Worm (Caenorhabditis elegans) whole organism, young adult: ENCODE measurements around the gene T10F2.2.

ENCODE experiments used
- B0336.3 ChIP-seq: fragments of 200-800 bp; sonication (Bioruptor generic); IDR thresholded peaks from 2 replicates; pipeline ENCODE4 v1.3.6; 2022; ENCODE audit warnings: missing genetic modification characterization, missing compliant biosample characterization
- ama-1 ChIP-seq, 3 experiments: fragments of 150-350 bp in 1 of 3; sonication (generic microtip) in 2 of 3; optimal IDR thresholded peaks; 2 replicates each; lab custom pipeline; 2014 to 2018; ENCODE audit warnings: missing biosample characterization in 2 of 3, missing genetic modification characterization in 2 of 3, missing genetic modification reagents in 2 of 3
- efl-1 ChIP-seq: fragments of 150-350 bp; optimal IDR thresholded peaks from 2 replicates; lab custom pipeline; 2014; ENCODE audit warnings: missing biosample characterization, missing genetic modification reagents, missing genetic modification characterization
- egl-44 ChIP-seq: fragments of 200-800 bp; sonication (Bioruptor generic); IDR thresholded peaks from 2 replicates; pipeline ENCODE4 v1.3.6; 2022; ENCODE audit warnings: missing genetic modification reagents, missing genetic modification characterization, missing compliant biosample characterization
- ets-4 ChIP-seq: fragments of 200-800 bp; sonication (Bioruptor generic); optimal IDR thresholded peaks from 2 replicates; lab custom pipeline; 2018; ENCODE audit warnings: mild to moderate bottlenecking, missing genetic modification characterization, missing compliant biosample characterization
- rcor-1 ChIP-seq: fragments of 200-800 bp; sonication (Bioruptor generic); IDR thresholded peaks from 2 replicates; pipeline ENCODE4 v1.3.6; 2022; ENCODE audit warnings: missing genetic modification reagents, missing genetic modification characterization, missing compliant biosample characterization
- rec-8 ChIP-seq, 2 experiments: sonication (generic microtip); optimal IDR thresholded peaks; 2 replicates each; lab custom pipeline; 2016; ENCODE audit warnings: mild to moderate bottlenecking in 2 of 2, missing genetic modification characterization in 2 of 2, missing genetic modification reagents in 2 of 2, missing genotype in 2 of 2, missing biosample characterization in 1 of 2, missing compliant biosample characterization in 1 of 2, moderate library complexity in 1 of 2
- somi-1 ChIP-seq: fragments of 200-800 bp; sonication (Bioruptor generic); optimal IDR thresholded peaks from 2 replicates; lab custom pipeline; 2018; ENCODE audit warnings: mild to moderate bottlenecking, missing genetic modification characterization, missing compliant biosample characterization
- tlf-1 ChIP-seq: fragments of 200-800 bp; sonication (Bioruptor generic); optimal IDR thresholded peaks from 2 replicates; lab custom pipeline; 2018; ENCODE audit warnings: mild to moderate bottlenecking, missing genetic modification characterization, missing compliant biosample characterization
- ztf-26 ChIP-seq: sonication (generic microtip); optimal IDR thresholded peaks from 2 replicates; lab custom pipeline; 2017; ENCODE audit warnings: missing genetic modification characterization, missing compliant biosample characterization

DNA sequence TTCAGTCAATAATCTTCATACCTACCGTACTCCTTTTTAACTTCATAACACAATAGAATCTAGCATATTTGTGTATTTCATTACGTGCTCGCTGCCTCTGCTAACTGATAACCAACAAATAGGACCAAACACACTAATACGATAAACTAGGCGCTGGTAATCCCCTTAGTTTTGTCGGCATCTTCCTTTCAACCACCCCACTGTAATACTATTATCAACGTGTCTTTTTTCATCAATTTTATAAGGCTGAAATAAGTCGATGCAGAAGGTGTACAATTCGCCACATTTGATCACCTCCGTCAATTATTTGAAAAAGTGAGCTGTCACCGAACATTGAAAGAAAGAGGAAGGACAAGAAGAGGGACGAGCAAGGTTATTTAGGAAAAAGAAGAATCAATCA is 17.7 kb downstream of the T10F2.2 start:
- TF ChIP-seq tlf-1 (GFP tag; lab: Kevin White, UChicago) (no peak), ets-4 (GFP tag; lab: Kevin White, UChicago) (no peak), ama-1 (optimal IDR thresholded peaks at IDR 0.05; lab: Kevin White, UChicago) (no peak), ama-1 (GFP tag; optimal IDR thresholded peaks at IDR 0.05; lab: Kevin White, UChicago) (no peak), rcor-1 (GFP tag; lab: Robert Waterston, UW) (no peak), efl-1 (GFP tag; lab: Kevin White, UChicago) (no peak), B0336.3 (GFP tag; lab: Robert Waterston, UW) (no peak), somi-1 (GFP tag; lab: Kevin White, UChicago) (no peak), egl-44 (GFP tag; lab: Robert Waterston, UW) (no peak), ztf-26 (no peak), rec-8 (tag; optimal IDR thresholded peaks at IDR 0.05; lab: Kevin White, UChicago) (no peak)
